Worm (Caenorhabditis elegans): ENCODE results near the gene srz-31.

DNA sequence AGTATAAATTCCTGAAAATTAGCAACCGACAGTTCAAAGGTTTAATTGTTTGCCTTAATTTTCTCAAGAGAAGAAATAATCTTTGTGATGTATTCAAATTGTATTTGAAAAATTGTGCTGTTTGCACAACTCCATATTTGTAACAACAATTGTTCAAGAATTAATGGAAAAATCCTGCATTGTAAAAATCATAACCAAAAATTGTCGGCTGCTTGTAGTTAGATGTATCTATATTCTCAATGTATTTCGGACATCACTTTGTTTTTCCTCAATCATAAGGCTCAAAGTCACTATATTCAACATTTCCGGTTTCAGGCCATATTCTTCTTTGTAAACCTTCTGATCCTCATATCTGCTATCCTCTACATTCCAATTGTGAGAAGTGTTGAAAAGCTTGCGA lies 5.9 kb downstream of the srz-31 start:
- TF ChIP-seq nhr-237 (tag; optimal IDR thresholded peaks at IDR 0.05): no peak
- TF ChIP-seq unc-130 (GFP tag; optimal IDR thresholded peaks at IDR 0.05): no peak
- TF ChIP-seq nhr-25 (tag; optimal IDR thresholded peaks at IDR 0.05; ENCODE audit: borderline replicate concordance, insufficient read depth): no peak
- TF ChIP-seq ceh-82 (tag; optimal IDR thresholded peaks at IDR 0.05): no peak
- TF ChIP-seq rbr-2 (tag; optimal IDR thresholded peaks at IDR 0.05): no peak
- TF ChIP-seq lin-15B (tag; optimal IDR thresholded peaks at IDR 0.05): no peak
- no peak for TF ChIP-seq R02D3.7 (tag; optimal IDR thresholded peaks at IDR 0.05)
- no peak for TF ChIP-seq fkh-10 (GFP tag; optimal IDR thresholded peaks at IDR 0.05)
- no peak for TF ChIP-seq lir-3 (tag; optimal IDR thresholded peaks at IDR 0.05)
- TF ChIP-seq snpc-1.2 (GFP tag; IDR thresholded peaks at IDR 0.05): peak; percentile 70
